Worm (Caenorhabditis elegans) whole organism, L3 larva: Measurements from ENCODE around the gene his-32.

Experiments used
- R02D3.7 ChIP-seq: fragments of 150-350 bp; optimal IDR thresholded peaks from 2 replicates; lab custom pipeline; 2014; ENCODE audit warnings: missing biosample characterization, missing genetic modification characterization
- ZK546.5 ChIP-seq: sonication (generic microtip); optimal IDR thresholded peaks from 2 replicates; lab custom pipeline; 2017; ENCODE audit warnings: missing biosample characterization, missing genetic modification characterization
- ceh-16 ChIP-seq: sonication (generic microtip); optimal IDR thresholded peaks from 2 replicates; lab custom pipeline; 2017; ENCODE audit warnings: missing biosample characterization, missing genetic modification characterization
- ceh-28 ChIP-seq: fragments of 150-350 bp; optimal IDR thresholded peaks from 2 replicates; lab custom pipeline; 2014; ENCODE audit warnings: missing biosample characterization, missing genetic modification reagents, missing genetic modification characterization
- ceh-82 ChIP-seq: fragments of 150-350 bp; optimal IDR thresholded peaks from 2 replicates; lab custom pipeline; 2014; ENCODE audit warnings: missing biosample characterization, missing genetic modification characterization
- ceh-9 ChIP-seq: sonication (generic microtip); optimal IDR thresholded peaks from 2 replicates; lab custom pipeline; 2018; ENCODE audit warnings: missing biosample characterization, missing genetic modification characterization
- daf-12 ChIP-seq: fragments of 150-350 bp; optimal IDR thresholded peaks from 2 replicates; lab custom pipeline; 2014; ENCODE audit warnings: missing biosample characterization, missing genetic modification reagents, missing genetic modification characterization
- egl-5 ChIP-seq: fragments of 150-350 bp; optimal IDR thresholded peaks from 2 replicates; lab custom pipeline; 2017; ENCODE audit warnings: missing biosample characterization, missing genetic modification reagents, missing genetic modification characterization, inconsistent platforms
- elt-2 ChIP-seq: sonication (generic microtip); optimal IDR thresholded peaks from 2 replicates; lab custom pipeline; 2016; ENCODE audit warnings: missing genetic modification reagents, mild to moderate bottlenecking, missing genetic modification characterization, missing compliant biosample characterization
- elt-3 ChIP-seq, 3 experiments: fragments of 150-350 bp in 1 of 3; sonication (generic microtip) in 2 of 3; optimal IDR thresholded peaks; 2 replicates in 2 of 3; 4 replicates in 1 of 3; lab custom pipeline; 2014 to 2017; ENCODE audit warnings: missing biosample characterization in 3 of 3, missing genetic modification characterization in 3 of 3
- fkh-2 ChIP-seq: fragments of 150-350 bp; optimal IDR thresholded peaks from 2 replicates; lab custom pipeline; 2014; ENCODE audit warnings: missing biosample characterization, missing genetic modification reagents, missing genetic modification characterization
- fos-1 ChIP-seq: fragments of 150-350 bp; optimal IDR thresholded peaks from 2 replicates; lab custom pipeline; 2014; ENCODE audit warnings: missing biosample characterization, missing genetic modification characterization
- jun-1 ChIP-seq: fragments of 150-350 bp; optimal IDR thresholded peaks from 2 replicates; lab custom pipeline; 2014; ENCODE audit warnings: missing biosample characterization, missing genetic modification reagents, missing genetic modification characterization
- lin-15B ChIP-seq: fragments of 150-350 bp; optimal IDR thresholded peaks from 2 replicates; lab custom pipeline; 2014; ENCODE audit warnings: missing biosample characterization, missing genetic modification characterization
- lin-39 ChIP-seq: fragments of 150-350 bp; optimal IDR thresholded peaks from 2 replicates; lab custom pipeline; 2018; ENCODE audit warnings: missing biosample characterization, missing genetic modification reagents, missing genetic modification characterization
- mdl-1 ChIP-seq: fragments of 150-350 bp; optimal IDR thresholded peaks from 2 replicates; lab custom pipeline; 2014; ENCODE audit warnings: missing biosample characterization, missing genetic modification characterization
- nfya-1 ChIP-seq: sonication (generic microtip); optimal IDR thresholded peaks from 2 replicates; lab custom pipeline; 2017; ENCODE audit warnings: missing genetic modification characterization, mild to moderate bottlenecking, missing compliant biosample characterization, antibody characterized with exemption, moderate library complexity; ENCODE audit not compliant: insufficient read depth
- nhr-12 ChIP-seq: fragments of 150-350 bp; optimal IDR thresholded peaks from 2 replicates; lab custom pipeline; 2014; ENCODE audit warnings: missing biosample characterization, missing genetic modification characterization
- nhr-25 ChIP-seq: sonication (generic microtip); optimal IDR thresholded peaks from 2 replicates; lab custom pipeline; 2017; ENCODE audit warnings: missing biosample characterization, missing genetic modification characterization
- nhr-43 ChIP-seq: sonication (generic microtip); optimal IDR thresholded peaks from 2 replicates; lab custom pipeline; 2016; ENCODE audit warnings: mild to moderate bottlenecking, missing genetic modification characterization, missing compliant biosample characterization; ENCODE audit not compliant: poor library complexity, severe bottlenecking
- nhr-76 ChIP-seq: fragments of 150-350 bp; sonication (generic microtip); optimal IDR thresholded peaks from 5 replicates; lab custom pipeline; 2014; ENCODE audit warnings: missing biosample characterization, missing genetic modification characterization
- pha-4 ChIP-seq: fragments of 150-350 bp; optimal IDR thresholded peaks from 2 replicates; lab custom pipeline; 2014; ENCODE audit warnings: missing biosample characterization, missing genetic modification reagents, missing genetic modification characterization
- pqm-1 ChIP-seq: fragments of 150-350 bp; optimal IDR thresholded peaks from 2 replicates; lab custom pipeline; 2017; ENCODE audit warnings: missing biosample characterization, missing genetic modification characterization, inconsistent platforms
- skn-1 ChIP-seq: fragments of 150-350 bp; optimal IDR thresholded peaks from 2 replicates; lab custom pipeline; 2014; ENCODE audit warnings: missing biosample characterization, missing genetic modification characterization
- snpc-4 ChIP-seq: fragments of 150-350 bp; optimal IDR thresholded peaks from 2 replicates; lab custom pipeline; 2014; ENCODE audit warnings: missing biosample characterization, missing genetic modification characterization
- tbx-2 ChIP-seq: sonication (generic microtip); optimal IDR thresholded peaks from 2 replicates; lab custom pipeline; 2016; ENCODE audit warnings: mild to moderate bottlenecking, missing genetic modification characterization, missing compliant biosample characterization
- unc-39 ChIP-seq: sonication (generic microtip); optimal IDR thresholded peaks from 4 replicates; lab custom pipeline; 2017; ENCODE audit warnings: missing biosample characterization, missing genetic modification characterization
- unc-62 ChIP-seq: fragments of 150-350 bp; sonication (generic microtip); optimal IDR thresholded peaks from 4 replicates; lab custom pipeline; 2014; ENCODE audit warnings: missing biosample characterization, missing genetic modification reagents, missing genetic modification characterization
- ztf-11 ChIP-seq: fragments of 150-350 bp; optimal IDR thresholded peaks from 2 replicates; lab custom pipeline; 2014; ENCODE audit warnings: missing biosample characterization, missing genetic modification characterization
- ztf-4 ChIP-seq: fragments of 150-350 bp; optimal IDR thresholded peaks from 2 replicates; lab custom pipeline; 2014; ENCODE audit warnings: missing biosample characterization, missing genetic modification characterization

The his-32 gene

DNA sequence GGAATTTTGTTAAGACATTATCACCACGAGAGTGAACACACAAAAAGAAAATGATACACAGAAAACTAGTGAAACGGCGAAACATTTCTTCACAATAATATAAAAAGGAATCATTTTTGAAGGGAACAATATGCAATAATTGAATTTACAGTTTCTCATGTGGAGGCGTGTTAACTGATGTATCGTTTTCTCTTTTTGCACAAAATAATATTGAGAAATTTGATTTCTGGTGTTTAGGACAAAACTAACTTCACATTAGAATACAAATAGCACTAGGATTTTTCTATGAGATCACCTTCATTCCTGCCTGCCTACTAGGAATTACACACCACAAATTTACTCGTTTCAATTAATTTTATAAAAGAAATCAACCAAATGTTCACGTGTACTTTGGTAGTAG, 24.4 kb downstream of the his-32 start, which contains the start of gene D2096.13:
Gene D2096.13 (minus strand): TSS at position 101 of the 400 bp plus-strand sequence.
- no peak for TF ChIP-seq pha-4 (tag; lab: Kevin White, UChicago)
- no peak for TF ChIP-seq skn-1 (tag; lab: Kevin White, UChicago)
- no peak for TF ChIP-seq ceh-9 (tag; lab: Kevin White, UChicago)
- TF ChIP-seq nhr-12 (tag; lab: Kevin White, UChicago): no peak
- no peak for TF ChIP-seq elt-2 (tag; lab: Kevin White, UChicago)
- TF ChIP-seq ceh-16 (tag; lab: Kevin White, UChicago): no peak
- TF ChIP-seq fos-1 (tag; lab: Kevin White, UChicago): no peak
- TF ChIP-seq fkh-2: no peak
- TF ChIP-seq nhr-76 (tag; lab: Kevin White, UChicago): no peak
- no peak for TF ChIP-seq unc-39 (tag; lab: Kevin White, UChicago)
- TF ChIP-seq elt-3 (tag; optimal IDR thresholded peaks at IDR 0.05; lab: Kevin White, UChicago): no peak
- no peak for TF ChIP-seq mdl-1 (tag; lab: Kevin White, UChicago)
- TF ChIP-seq snpc-4 (tag; lab: Kevin White, UChicago): no peak
- no peak for TF ChIP-seq nhr-43 (tag; lab: Kevin White, UChicago)
- no peak for TF ChIP-seq ztf-4 (tag; lab: Kevin White, UChicago)
- TF ChIP-seq nfya-1 (tag; lab: Kevin White, UChicago): no peak
- TF ChIP-seq ceh-82: no peak
- TF ChIP-seq pqm-1 (tag; lab: Kevin White, UChicago): no peak
- no peak for TF ChIP-seq daf-12 (tag; lab: Kevin White, UChicago)
- TF ChIP-seq egl-5: no peak

DNA sequence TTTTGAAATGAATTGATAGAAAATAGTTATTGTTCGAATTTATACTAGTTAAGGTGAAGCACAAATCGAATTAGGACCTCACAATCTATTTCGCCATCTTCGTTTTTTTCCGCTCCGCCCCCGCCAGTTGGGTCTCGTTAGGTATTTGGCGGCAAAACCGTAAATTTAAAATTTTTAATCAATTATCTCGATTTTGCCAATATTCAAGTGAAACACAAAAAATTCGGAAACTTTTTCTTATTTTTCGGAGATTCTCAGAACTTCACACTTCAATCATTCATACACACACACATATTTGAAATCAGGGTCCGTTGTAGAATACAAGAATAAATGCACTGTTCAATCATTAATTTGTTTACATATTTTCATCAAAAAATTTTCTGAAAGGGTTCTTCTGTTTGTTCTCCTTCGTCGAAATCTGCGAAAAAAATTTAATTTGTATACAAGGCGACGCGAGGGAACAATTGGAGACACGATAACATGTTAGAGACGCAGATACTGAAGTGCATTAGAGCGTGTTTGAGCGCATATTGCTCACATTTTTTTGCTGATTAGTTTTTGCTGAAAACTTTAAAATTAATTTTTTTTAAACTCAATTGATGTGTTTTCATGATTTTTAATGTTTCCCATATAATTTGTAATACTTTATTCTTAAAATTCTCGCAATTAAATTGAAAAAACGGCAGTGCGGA, 25.8 kb downstream of the his-32 start, which contains the start of gene D2096.5:
Gene D2096.5 (minus strand): TSS at position 51 of the 692 bp plus-strand sequence.
- TF ChIP-seq ceh-28 (tag; lab: Kevin White, UChicago): no peak
- no peak for TF ChIP-seq ztf-4 (tag; lab: Kevin White, UChicago)
- peak; percentile 23 for TF ChIP-seq lin-15B (tag; lab: Kevin White, UChicago)
- peak; percentile 31 for TF ChIP-seq nfya-1 (tag; lab: Kevin White, UChicago)
- no peak for TF ChIP-seq R02D3.7 (tag; lab: Kevin White, UChicago)
- TF ChIP-seq pqm-1 (tag; lab: Kevin White, UChicago): peak; percentile 29

DNA sequence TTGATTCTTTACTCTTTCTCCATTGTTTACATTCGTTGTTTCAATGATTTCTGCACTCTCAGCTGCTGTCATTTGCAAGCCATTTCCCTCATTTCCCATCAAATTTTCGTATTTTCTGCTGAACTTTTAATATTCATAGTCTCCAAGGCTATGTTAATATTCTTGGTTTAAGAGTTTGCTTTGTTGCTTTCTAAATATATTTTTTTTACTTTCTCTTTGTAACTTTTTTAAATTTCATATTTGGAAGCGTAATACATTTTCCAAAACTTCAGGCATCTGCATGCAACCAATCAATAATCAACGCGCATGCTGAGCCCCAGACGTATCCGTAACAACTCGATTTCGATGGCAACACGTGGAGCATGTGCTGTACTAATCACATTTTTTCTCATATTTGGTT, 26.7 kb downstream of the his-32 start, which contains the start of gene sqv-1:
Gene sqv-1 (plus strand): TSS at position 301 of the 400 bp plus-strand sequence.
- TF ChIP-seq ztf-11: no peak
- TF ChIP-seq pha-4 (tag; lab: Kevin White, UChicago): peak; percentile 41
- TF ChIP-seq, all 47 proteins: peak for 1

DNA sequence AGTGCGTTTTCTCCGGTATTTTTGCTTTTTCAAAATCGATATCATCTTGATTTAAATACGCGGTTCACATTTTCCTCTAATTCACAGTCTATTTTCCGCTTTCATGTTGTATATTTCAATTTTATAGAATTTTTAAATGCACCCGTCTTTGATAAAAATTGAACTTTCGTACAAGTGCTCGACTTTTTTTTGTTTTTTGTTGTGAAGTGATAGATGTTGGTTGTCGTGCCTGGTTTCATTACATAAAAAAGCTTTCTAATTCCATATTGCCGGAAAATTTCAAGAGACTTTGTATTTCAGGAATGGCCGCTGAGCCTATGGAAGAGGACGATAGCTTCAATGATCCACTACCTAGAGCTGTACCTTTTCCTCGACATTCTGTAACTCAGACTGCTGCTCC, 29.1 kb downstream of the his-32 start, which contains the start of gene D2096.12:
Gene D2096.12 (plus strand): TSS at position 301 of the 400 bp plus-strand sequence.
- TF ChIP-seq unc-39 (tag; lab: Kevin White, UChicago): no peak
- no peak for TF ChIP-seq fkh-2
- no peak for TF ChIP-seq jun-1 (tag; lab: Kevin White, UChicago)
- TF ChIP-seq tbx-2: no peak
- no peak for TF ChIP-seq ceh-82
- no peak for TF ChIP-seq ZK546.5
- no peak for TF ChIP-seq unc-62 (GFP tag; lab: Kevin White, UChicago)
- TF ChIP-seq lin-39: no peak
- TF ChIP-seq nhr-25 (tag; lab: Kevin White, UChicago): no peak
- TF ChIP-seq fos-1 (tag; lab: Kevin White, UChicago): no peak

DNA sequence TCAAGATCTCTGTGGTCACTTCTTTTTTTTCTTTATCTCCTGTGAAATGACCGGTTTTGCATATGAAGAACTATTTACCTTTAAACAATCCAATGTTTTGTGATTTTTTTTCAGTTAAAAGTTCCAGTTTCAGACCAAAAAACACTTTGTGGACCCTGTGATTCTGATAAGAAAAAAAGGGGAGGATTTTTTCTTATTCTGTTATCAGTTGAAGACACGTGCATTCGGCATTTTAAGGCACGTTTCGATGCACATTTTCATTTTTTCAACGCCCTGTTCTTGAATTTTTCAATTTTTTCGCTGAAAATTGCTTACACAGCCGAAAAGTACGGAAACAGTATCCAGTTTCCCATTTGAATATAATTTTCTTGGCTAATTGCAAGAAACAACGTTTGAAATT, 32.2 kb downstream of the his-32 start, which contains the start of gene aagr-1:
Gene aagr-1 (plus strand): TSS at position 227 of the 400 bp plus-strand sequence.
- TF ChIP-seq elt-2 (tag; lab: Kevin White, UChicago): peak; percentile 82
- TF ChIP-seq nhr-76 (tag; lab: Kevin White, UChicago): no peak
- peak; percentile 75 for TF ChIP-seq pqm-1 (tag; lab: Kevin White, UChicago)
- TF ChIP-seq pha-4 (tag; lab: Kevin White, UChicago): peak; percentile 1
- TF ChIP-seq, all 47 proteins: peak for 3
